Fruit fly (Drosophila melanogaster) whole organism, embryonic: Measurements from ENCODE around the gene Rpn11.

Experiments used
- Antp ChIP-seq: fragments of 200-800 bp; sonication (Bioruptor generic); optimal IDR thresholded peaks from 3 replicates; lab custom pipeline; 2016; ENCODE audit warnings: missing biosample characterization, missing genetic modification characterization
- Bgb ChIP-seq: fragments of 200-800 bp; sonication (Bioruptor generic); IDR thresholded peaks from 2 replicates; pipeline ENCODE4 v1.3.6; 2022; ENCODE audit warnings: missing biosample characterization, missing genetic modification characterization; ENCODE audit not compliant: partially characterized antibody
- CG10274 ChIP-seq: fragments of 200-800 bp; sonication (Bioruptor generic); optimal IDR thresholded peaks from 3 replicates; lab custom pipeline; 2017; ENCODE audit warnings: missing biosample characterization, mild to moderate bottlenecking, missing genetic modification characterization
- CG12104 ChIP-seq: fragments of 200-800 bp; sonication (Bioruptor generic); optimal IDR thresholded peaks from 3 replicates; lab custom pipeline; 2016; ENCODE audit warnings: missing biosample characterization, missing genetic modification characterization
- CG12236 ChIP-seq: fragments of 200-800 bp; sonication (Bioruptor generic); optimal IDR thresholded peaks from 2 replicates; lab custom pipeline; 2016; ENCODE audit warnings: missing biosample characterization, missing genetic modification characterization
- CG12744 ChIP-seq: fragments of 200-800 bp; sonication (Bioruptor generic); optimal IDR thresholded peaks from 2 replicates; lab custom pipeline; 2016; ENCODE audit warnings: missing biosample characterization, missing genetic modification characterization
- CG15269 ChIP-seq: fragments of 200-800 bp; sonication (Bioruptor generic); optimal IDR thresholded peaks from 2 replicates; lab custom pipeline; 2018; ENCODE audit warnings: missing biosample characterization, mild to moderate bottlenecking, missing genetic modification characterization, moderate library complexity
- CG1647 ChIP-seq: fragments of 200-800 bp; sonication (Bioruptor generic); optimal IDR thresholded peaks from 3 replicates; lab custom pipeline; 2016; ENCODE audit warnings: missing biosample characterization, missing genetic modification characterization
- CG16815 ChIP-seq: fragments of 200-800 bp; sonication (Bioruptor generic); optimal IDR thresholded peaks from 3 replicates; lab custom pipeline; 2017; ENCODE audit warnings: missing biosample characterization, mild to moderate bottlenecking, missing genetic modification characterization
- CG1792 ChIP-seq: fragments of 200-800 bp; sonication (Bioruptor generic); optimal IDR thresholded peaks from 2 replicates; lab custom pipeline; 2016; ENCODE audit warnings: missing biosample characterization, missing genetic modification characterization
- CG1832 ChIP-seq: fragments of 200-800 bp; sonication (Bioruptor generic); optimal IDR thresholded peaks from 2 replicates; lab custom pipeline; 2017; ENCODE audit warnings: missing biosample characterization, mild to moderate bottlenecking, missing genetic modification characterization, inconsistent platforms
- CG2712 ChIP-seq: fragments of 200-800 bp; optimal IDR thresholded peaks from 3 replicates; lab custom pipeline; 2019; ENCODE audit warnings: missing biosample characterization, mild to moderate bottlenecking, missing genetic modification characterization, moderate library complexity
- CG32532 ChIP-seq: fragments of 200-800 bp; sonication (Bioruptor generic); IDR thresholded peaks from 2 replicates; pipeline ENCODE4 v1.3.6; 2022; ENCODE audit warnings: missing biosample characterization, missing genetic modification characterization
- CG32767 ChIP-seq: fragments of 200-800 bp; sonication (Bioruptor generic); IDR thresholded peaks from 2 replicates; pipeline ENCODE4 v1.3.6; 2022; ENCODE audit warnings: missing biosample characterization, missing genetic modification characterization
- CG4328 ChIP-seq: fragments of 200-800 bp; sonication (Bioruptor generic); optimal IDR thresholded peaks from 3 replicates; lab custom pipeline; 2017; ENCODE audit warnings: missing biosample characterization, missing genetic modification reagents, missing genetic modification characterization
- CG4360 ChIP-seq: fragments of 200-800 bp; sonication (Bioruptor generic); IDR thresholded peaks from 2 replicates; pipeline ENCODE4 v1.3.6; 2022; ENCODE audit warnings: missing biosample characterization, missing genetic modification characterization
- CG5180 ChIP-seq: fragments of 200-800 bp; sonication (Bioruptor generic); optimal IDR thresholded peaks from 3 replicates; lab custom pipeline; 2017; ENCODE audit warnings: missing biosample characterization, missing genetic modification characterization, mild to moderate bottlenecking, moderate library complexity, missing genetic modification reagents
- CG6272 ChIP-seq: fragments of 200-800 bp; sonication (Bioruptor generic); IDR thresholded peaks from 2 replicates; pipeline ENCODE4 v1.3.6; 2022; ENCODE audit warnings: missing biosample characterization, missing genetic modification characterization
- CG7745 ChIP-seq: fragments of 200-800 bp; sonication (Bioruptor generic); optimal IDR thresholded peaks from 2 replicates; lab custom pipeline; 2018; ENCODE audit warnings: missing biosample characterization, mild to moderate bottlenecking, missing genetic modification characterization, moderate library complexity
- CG8281 ChIP-seq: fragments of 200-800 bp; sonication (Bioruptor generic); optimal IDR thresholded peaks from 2 replicates; lab custom pipeline; 2018; ENCODE audit warnings: missing biosample characterization, mild to moderate bottlenecking, missing genetic modification characterization, moderate library complexity
- CTCF ChIP-seq: fragments of 200-800 bp; sonication (Bioruptor generic); optimal IDR thresholded peaks from 2 replicates; lab custom pipeline; 2017; ENCODE audit warnings: missing biosample characterization, mild to moderate bottlenecking, missing genetic modification characterization, moderate library complexity
- Hmx ChIP-seq: fragments of 200-800 bp; sonication (Bioruptor generic); optimal IDR thresholded peaks from 2 replicates; lab custom pipeline; 2016; ENCODE audit warnings: missing biosample characterization, missing genetic modification characterization
- Mad ChIP-seq: fragments of 200-800 bp; sonication (Bioruptor generic); optimal IDR thresholded peaks from 2 replicates; lab custom pipeline; 2016; ENCODE audit warnings: missing biosample characterization, missing genetic modification characterization
- NfI ChIP-seq: fragments of 200-800 bp; sonication (Bioruptor generic); optimal IDR thresholded peaks from 3 replicates; lab custom pipeline; 2018; ENCODE audit warnings: missing biosample characterization, mild to moderate bottlenecking, missing genetic modification characterization, moderate library complexity
- Opbp ChIP-seq: fragments of 200-800 bp; sonication (Bioruptor generic); IDR thresholded peaks from 3 replicates; pipeline ENCODE4 v1.3.6; 2022; ENCODE audit warnings: missing biosample characterization, missing genetic modification characterization; ENCODE audit not compliant: partially characterized antibody
- Ptx1 ChIP-seq: fragments of 200-800 bp; sonication (Bioruptor generic); IDR thresholded peaks from 2 replicates; pipeline ENCODE4 v1.3.6; 2022; ENCODE audit warnings: missing biosample characterization, missing genetic modification characterization
- Rx ChIP-seq: fragments of 200-800 bp; sonication (Bioruptor generic); IDR thresholded peaks from 2 replicates; pipeline ENCODE4 v1.3.6; 2022; ENCODE audit warnings: missing biosample characterization, missing genetic modification characterization
- Sox100B ChIP-seq: fragments of 200-800 bp; sonication (Bioruptor generic); optimal IDR thresholded peaks from 3 replicates; lab custom pipeline; 2018; ENCODE audit warnings: missing biosample characterization, mild to moderate bottlenecking, missing genetic modification characterization
- Sry-β ChIP-seq: fragments of 200-800 bp; sonication (Bioruptor generic); optimal IDR thresholded peaks from 2 replicates; lab custom pipeline; 2018; ENCODE audit warnings: missing biosample characterization, mild to moderate bottlenecking, missing genetic modification characterization, moderate library complexity
- Trl ChIP-seq, 3 experiments: fragments of >200 bp in 2 of 3; fragments of 200-800 bp in 1 of 3; sonication (Bioruptor generic) in 1 of 3; optimal IDR thresholded peaks; 2 replicates in 1 of 3; 3 replicates in 2 of 3; lab custom pipeline; 2016 to 2017; ENCODE audit warnings: missing biosample characterization in 1 of 3, missing genetic modification characterization in 1 of 3
- YL-1 ChIP-seq: fragments of 200-800 bp; sonication (Bioruptor generic); optimal IDR thresholded peaks from 3 replicates; lab custom pipeline; 2017; ENCODE audit warnings: missing biosample characterization, mild to moderate bottlenecking, missing genetic modification characterization
- btn ChIP-seq: fragments of 200-800 bp; sonication (Bioruptor generic); optimal IDR thresholded peaks from 2 replicates; lab custom pipeline; 2016; ENCODE audit warnings: missing biosample characterization, missing genetic modification characterization
- cato ChIP-seq: fragments of 200-800 bp; sonication (Bioruptor generic); optimal IDR thresholded peaks from 2 replicates; lab custom pipeline; 2016; ENCODE audit warnings: missing biosample characterization, missing genetic modification characterization, borderline replicate concordance
- crc ChIP-seq: fragments of 200-800 bp; sonication (Bioruptor generic); optimal IDR thresholded peaks from 2 replicates; lab custom pipeline; 2016; ENCODE audit warnings: missing biosample characterization, missing genetic modification characterization
- dan ChIP-seq: fragments of 200-800 bp; sonication (Bioruptor generic); IDR thresholded peaks from 2 replicates; pipeline ENCODE4 v1.3.6; 2022; ENCODE audit warnings: missing biosample characterization, missing genetic modification characterization
- dimm ChIP-seq: fragments of 200-800 bp; sonication (Bioruptor generic); IDR thresholded peaks from 2 replicates; pipeline ENCODE4 v1.3.6; 2022; ENCODE audit warnings: missing biosample characterization, missing genetic modification characterization
- disco-r ChIP-seq: fragments of 200-800 bp; sonication (Bioruptor generic); optimal IDR thresholded peaks from 2 replicates; lab custom pipeline; 2016; ENCODE audit warnings: missing biosample characterization, missing genetic modification characterization
- gcm2 ChIP-seq: fragments of 200-800 bp; sonication (Bioruptor generic); optimal IDR thresholded peaks from 2 replicates; lab custom pipeline; 2016; ENCODE audit warnings: missing biosample characterization, missing genetic modification characterization
- gsb ChIP-seq: fragments of 200-800 bp; sonication (Bioruptor generic); IDR thresholded peaks from 2 replicates; pipeline ENCODE4 v1.3.6; 2022; ENCODE audit warnings: missing biosample characterization, missing genetic modification characterization
- mam ChIP-seq: fragments of 200-800 bp; sonication (Bioruptor generic); optimal IDR thresholded peaks from 3 replicates; lab custom pipeline; 2016; ENCODE audit warnings: missing biosample characterization, missing genetic modification characterization
- pan ChIP-seq, 4 experiments: fragments of >200 bp in 3 of 4; fragments of 200-800 bp in 1 of 4; sonication (Bioruptor generic) in 1 of 4; optimal IDR thresholded peaks in 3 of 4; IDR thresholded peaks in 1 of 4; 2 replicates each; pipeline versions ENCODE4 v1.3.6 to Lab custom; 2017 to 2022; ENCODE audit warnings: missing biosample characterization in 2 of 4, missing genetic modification characterization in 2 of 4, mixed read lengths in 1 of 4
- pb ChIP-seq: fragments of 200-800 bp; sonication (Bioruptor generic); optimal IDR thresholded peaks from 3 replicates; lab custom pipeline; 2016; ENCODE audit warnings: missing biosample characterization, missing genetic modification characterization
- pfk ChIP-seq: fragments of 200-800 bp; sonication (Bioruptor generic); optimal IDR thresholded peaks from 2 replicates; lab custom pipeline; 2018; ENCODE audit warnings: missing biosample characterization, mild to moderate bottlenecking, missing genetic modification characterization, moderate library complexity
- tll ChIP-seq, 2 experiments: fragments of 200-800 bp in 1 of 2; fragments of >200 bp in 1 of 2; sonication (Bioruptor generic) in 1 of 2; optimal IDR thresholded peaks; 2 replicates each; lab custom pipeline; 2017 to 2019; ENCODE audit warnings: missing biosample characterization in 2 of 2, missing genetic modification characterization in 2 of 2, mild to moderate bottlenecking in 1 of 2, moderate library complexity in 1 of 2
- twi ChIP-seq: fragments of 200-800 bp; optimal IDR thresholded peaks from 2 replicates; lab custom pipeline; 2019; ENCODE audit warnings: missing biosample characterization, mild to moderate bottlenecking, missing genetic modification characterization, moderate library complexity
- vfl ChIP-seq: fragments of 200-800 bp; sonication (Bioruptor generic); optimal IDR thresholded peaks from 2 replicates; lab custom pipeline; 2016; ENCODE audit warnings: missing biosample characterization, missing genetic modification characterization
- vvl ChIP-seq: fragments of 200-800 bp; sonication (Bioruptor generic); IDR thresholded peaks from 2 replicates; pipeline ENCODE4 v1.3.6; 2022; ENCODE audit warnings: missing biosample characterization, missing genetic modification characterization
- wdn ChIP-seq: fragments of 200-800 bp; sonication (Bioruptor generic); IDR thresholded peaks from 2 replicates; pipeline ENCODE4 v1.3.6; 2022; ENCODE audit warnings: missing biosample characterization, missing genetic modification characterization
- zen2 ChIP-seq: fragments of 200-800 bp; sonication (Bioruptor generic); IDR thresholded peaks from 3 replicates; pipeline ENCODE4 v1.3.6; 2022; ENCODE audit warnings: missing biosample characterization, missing genetic modification characterization; ENCODE audit not compliant: partially characterized antibody

The Rpn11 gene

dm6 chr2L:5009306-5010030 lies 50.1 kb downstream of the Rpn11 start, which contains the start of gene Rtnl1 (continued):
- TF ChIP-seq CG8281 = no peak
- TF ChIP-seq CG12744 (GFP tag; lab: Kevin White, UChicago) = peak; percentile 46
- peak; percentile 81 for TF ChIP-seq Sry-β (GFP tag; lab: Kevin White, UChicago)
- TF ChIP-seq zen2 (GFP tag; lab: Robert Waterston, UW) = peak; percentile 79
- TF ChIP-seq tll (GFP tag; optimal IDR thresholded peaks at IDR 0.05; lab: Kevin White, UChicago) = no peak
- TF ChIP-seq Rx (GFP tag; lab: Robert Waterston, UW) = no peak
- TF ChIP-seq Opbp (GFP tag; lab: Robert Waterston, UW) = peak; percentile 95
- TF ChIP-seq CG1647 (GFP tag; lab: Kevin White, UChicago) = peak; percentile 43
- TF ChIP-seq vvl (GFP tag; lab: Robert Waterston, UW) = peak; percentile 54; the same call in 1 of the 2 replicates
- TF ChIP-seq mam (GFP tag; lab: Kevin White, UChicago) = peak; percentile 32
- no peak for TF ChIP-seq CG5180 (GFP tag; lab: Kevin White, UChicago)
- no peak for TF ChIP-seq gsb (GFP tag; lab: Robert Waterston, UW)
- no peak for TF ChIP-seq CG7745 (tag; lab: Kevin White, UChicago)
- no peak for TF ChIP-seq CG15269 (tag; lab: Kevin White, UChicago)
- TF ChIP-seq CG10274 (GFP tag; lab: Kevin White, UChicago) = no peak
- no peak for TF ChIP-seq dan (GFP tag; lab: Robert Waterston, UW)
- TF ChIP-seq Trl (optimal IDR thresholded peaks at IDR 0.05; lab: Kevin White, UChicago) = no peak
- TF ChIP-seq Trl (GFP tag; optimal IDR thresholded peaks at IDR 0.05; lab: Kevin White, UChicago) = peak; percentile 22
- no peak for TF ChIP-seq CG1832 (GFP tag; lab: Kevin White, UChicago)
- no peak for TF ChIP-seq crc
- peak; percentile 10 for TF ChIP-seq CG1792 (GFP tag; lab: Kevin White, UChicago)
- TF ChIP-seq dimm (GFP tag; lab: Robert Waterston, UW) = no peak
- TF ChIP-seq vfl = no peak
- TF ChIP-seq CG2712 = peak; percentile 60
- peak; percentile 35 for TF ChIP-seq Mad (GFP tag; lab: Kevin White, UChicago)
- TF ChIP-seq NfI (GFP tag; lab: Kevin White, UChicago) = no peak
- no peak for TF ChIP-seq twi (tag; lab: Kevin White, UChicago)
- no peak for TF ChIP-seq disco-r (GFP tag; lab: Kevin White, UChicago)
- TF ChIP-seq CTCF (GFP tag; lab: Kevin White, UChicago) = peak; percentile 78
- no peak for TF ChIP-seq btn (GFP tag; lab: Kevin White, UChicago)
- TF ChIP-seq Bgb = peak; percentile 95
- TF ChIP-seq gcm2 = peak; percentile 37
- no peak for TF ChIP-seq CG12104 (GFP tag; lab: Kevin White, UChicago)
- no peak for TF ChIP-seq CG32767
- no peak for TF ChIP-seq Sox100B (GFP tag; lab: Kevin White, UChicago)
- no peak for TF ChIP-seq pb (GFP tag; lab: Kevin White, UChicago)
- no peak for TF ChIP-seq CG16815 (GFP tag; lab: Kevin White, UChicago)
- TF ChIP-seq Hmx (GFP tag; lab: Kevin White, UChicago) = no peak
- no peak for TF ChIP-seq pfk (GFP tag; lab: Kevin White, UChicago)
- TF ChIP-seq CG32532 (GFP tag; lab: Robert Waterston, UW) = peak; percentile 47; the same call in 1 of the 2 replicates
- no peak for TF ChIP-seq pan (optimal IDR thresholded peaks at IDR 0.05; lab: Kevin White, UChicago)
- TF ChIP-seq pan (GFP tag; optimal IDR thresholded peaks at IDR 0.05 in 1 of 2, IDR thresholded peaks at IDR 0.05 in 1 of 2) = peak in 1 of 2 experiments; percentile 88
- no peak for TF ChIP-seq CG4360 (GFP tag; lab: Robert Waterston, UW)
- no peak for TF ChIP-seq wdn
- no peak for TF ChIP-seq Ptx1 (GFP tag; lab: Robert Waterston, UW)
- TF ChIP-seq YL-1 (GFP tag; lab: Kevin White, UChicago) = peak; percentile 72
- TF ChIP-seq CG12236 (GFP tag; lab: Kevin White, UChicago) = no peak
- no peak for TF ChIP-seq CG4328 (GFP tag; lab: Kevin White, UChicago)
- peak; percentile 35 for TF ChIP-seq Antp (GFP tag; lab: Kevin White, UChicago)
- 0 out of 2 replicates have a peak, but pooled peaks have one; percentile 46 for TF ChIP-seq CG6272
- TF ChIP-seq cato (GFP tag; lab: Kevin White, UChicago) = no peak
